Fruit fly (Drosophila melanogaster) whole organism: ENCODE data around the gene Myo28B1.
"Not testable (repeated sequence)": the region's sequence is repeated elsewhere in the genome, so short reads cannot be mapped to it uniquely, and the experiment has no call there.

Experiments
- CG8478 ChIP-seq: fragments of >200 bp; optimal IDR thresholded peaks from 2 replicates; lab custom pipeline; 2018; ENCODE audit warnings: inconsistent platforms
- Dll ChIP-seq: fragments of >200 bp; optimal IDR thresholded peaks from 2 replicates; lab custom pipeline; 2017
- EcR ChIP-seq, 2 experiments: fragments of >200 bp; optimal IDR thresholded peaks; 2 replicates each; lab custom pipeline; 2017; ENCODE audit warnings: missing biosample characterization in 2 of 2, missing genetic modification characterization in 2 of 2, missing genetic modification reagents in 2 of 2
- pan ChIP-seq: fragments of >200 bp; optimal IDR thresholded peaks from 2 replicates; lab custom pipeline; 2017
- psq ChIP-seq: fragments of >200 bp; optimal IDR thresholded peaks from 2 replicates; lab custom pipeline; 2017
- usp ChIP-seq: fragments of >200 bp; optimal IDR thresholded peaks from 2 replicates; lab custom pipeline; 2017; ENCODE audit warnings: missing biosample characterization, missing genetic modification characterization, mixed read lengths

The Myo28B1 gene

dm6 chr2L:7703534-7703933 is 37.7 kb downstream of the Myo28B1 start:
- TF ChIP-seq Dll (lab: Kevin White, UChicago) (no peak), EcR (GFP tag; optimal IDR thresholded peaks at IDR 0.05; lab: Kevin White, UChicago) (no peak), pan (no peak), usp (GFP tag; lab: Kevin White, UChicago) (no peak), CG8478 (no peak), psq (lab: Kevin White, UChicago) (no peak)

- TF ChIP-seq psq (lab: Kevin White, UChicago) (no peak), Dll (lab: Kevin White, UChicago) (no peak), EcR (GFP tag; optimal IDR thresholded peaks at IDR 0.05; lab: Kevin White, UChicago) (no peak), usp (GFP tag; lab: Kevin White, UChicago) (no peak), pan (no peak), CG8478 (no peak)
These were observed 44.7 kb downstream of the Myo28B1 start, which contains the start of gene Ntl for dm6 chr2L:7710580-7710979. TSS of gene Ntl (plus strand) at chr2L:7710880.

dm6 chr2L:7711034-7711685 is 45.3 kb downstream of the Myo28B1 start:
- TF ChIP-seq Dll (lab: Kevin White, UChicago), result no peak
- TF ChIP-seq pan, result no peak
- TF ChIP-seq CG8478, result no peak
- no peak for TF ChIP-seq usp (GFP tag; lab: Kevin White, UChicago)
- no peak for TF ChIP-seq psq (lab: Kevin White, UChicago)
- TF ChIP-seq EcR (GFP tag; optimal IDR thresholded peaks at IDR 0.05; lab: Kevin White, UChicago), result no peak

- no peak for TF ChIP-seq psq (lab: Kevin White, UChicago)
- TF ChIP-seq usp (GFP tag; lab: Kevin White, UChicago), result no peak
- no peak for TF ChIP-seq Dll (lab: Kevin White, UChicago)
- TF ChIP-seq CG8478, result no peak
- TF ChIP-seq EcR (GFP tag; optimal IDR thresholded peaks at IDR 0.05; lab: Kevin White, UChicago), result no peak
- no peak for TF ChIP-seq pan
These were observed 50.7 kb downstream of the Myo28B1 start, which contains the start of gene CG33296 for dm6 chr2L:7716545-7716944. TSS of gene CG33296 (minus strand) at chr2L:7716645.

dm6 chr2L:7719387-7719786 is 53.5 kb downstream of the Myo28B1 start, which contains the start of gene CG13793:
TSS of gene CG13793 (minus strand) at chr2L:7719487.
- no peak for TF ChIP-seq psq (lab: Kevin White, UChicago)
- TF ChIP-seq CG8478, result no peak
- no peak for TF ChIP-seq usp (GFP tag; lab: Kevin White, UChicago)
- TF ChIP-seq pan, result no peak
- TF ChIP-seq EcR (GFP tag; optimal IDR thresholded peaks at IDR 0.05; lab: Kevin White, UChicago), result no peak
- no peak for TF ChIP-seq Dll (lab: Kevin White, UChicago)

- no peak for TF ChIP-seq usp (GFP tag; lab: Kevin White, UChicago)
- TF ChIP-seq psq (lab: Kevin White, UChicago), result no peak
- TF ChIP-seq Dll (lab: Kevin White, UChicago), result no peak
- TF ChIP-seq pan, result no peak
- no peak for TF ChIP-seq EcR (GFP tag; optimal IDR thresholded peaks at IDR 0.05; lab: Kevin White, UChicago)
- no peak for TF ChIP-seq CG8478
These were observed 56.3 kb downstream of the Myo28B1 start for dm6 chr2L:7722102-7722501.

- no peak for TF ChIP-seq EcR (GFP tag; optimal IDR thresholded peaks at IDR 0.05; lab: Kevin White, UChicago)
- TF ChIP-seq Dll (lab: Kevin White, UChicago), result no peak
- no peak for TF ChIP-seq psq (lab: Kevin White, UChicago)
- no peak for TF ChIP-seq pan
These were observed 56.9 kb downstream of the Myo28B1 start, which contains the start of gene CG13794 for dm6 chr2L:7722723-7723122. TSS of gene CG13794 (minus strand) at chr2L:7722823.

- TF ChIP-seq usp (GFP tag; lab: Kevin White, UChicago), result no peak
- TF ChIP-seq Dll (lab: Kevin White, UChicago), result no peak
- no peak for TF ChIP-seq CG8478
- no peak for TF ChIP-seq psq (lab: Kevin White, UChicago)
- no peak for TF ChIP-seq pan
- TF ChIP-seq EcR (GFP tag; optimal IDR thresholded peaks at IDR 0.05; lab: Kevin White, UChicago), result no peak
These were observed 60.6 kb downstream of the Myo28B1 start, which contains the start of gene CG13795 for dm6 chr2L:7726268-7726997. TSS of gene CG13795 (minus strand) at chr2L:7726298.

dm6 chr2L:7732570-7732969 is 66.7 kb downstream of the Myo28B1 start, which contains the start of gene CG13796:
TSS of gene CG13796 (minus strand) at chr2L:7732670.
- TF ChIP-seq usp (GFP tag; lab: Kevin White, UChicago); CG8478; Dll (lab: Kevin White, UChicago): not testable (repeated sequence)

- TF ChIP-seq CG8478; psq (lab: Kevin White, UChicago); EcR (GFP tag; optimal IDR thresholded peaks at IDR 0.05; lab: Kevin White, UChicago): not testable (repeated sequence)
These were observed 72.9 kb downstream of the Myo28B1 start, which contains the start of gene CG31904 for dm6 chr2L:7738709-7739108. TSS of gene CG31904 (minus strand) at chr2L:7738809.
